Worm (Caenorhabditis elegans): ENCODE data around the gene F54H5.14.
A peak's percentile ranks its signal among the peaks of the same experiment; 100 is the strongest.

Gene F54H5.14

ce11 chrII:6609315-6609842 lies 15.8 kb downstream of the F54H5.14 start, which contains the start of gene epg-5:
epg-5 (minus strand) TSS chrII:6609365.
- TF ChIP-seq elt-3 (tag; optimal IDR thresholded peaks at IDR 0.05), result no peak
- peak in 1 of 2 experiments; percentile 19 for TF ChIP-seq mdl-1 (tag; optimal IDR thresholded peaks at IDR 0.05)
- no peak for TF ChIP-seq peb-1 (tag; optimal IDR thresholded peaks at IDR 0.05)
- peak in 1 of 2 experiments; percentile 61 for TF ChIP-seq lsy-2 (tag; optimal IDR thresholded peaks at IDR 0.05)
- TF ChIP-seq nhr-25 (tag; optimal IDR thresholded peaks at IDR 0.05), result no peak
- TF ChIP-seq alr-1 (tag; optimal IDR thresholded peaks at IDR 0.05), result no peak
- no peak for TF ChIP-seq lin-13 (GFP tag; optimal IDR thresholded peaks at IDR 0.05)
- TF ChIP-seq C34F6.9 (tag; optimal IDR thresholded peaks at IDR 0.05), result peak; percentile 67
- TF ChIP-seq unc-39 (tag; optimal IDR thresholded peaks at IDR 0.05), result no peak
- no peak for TF ChIP-seq snpc-4 (tag; optimal IDR thresholded peaks at IDR 0.05)
- TF ChIP-seq fos-1 (tag; optimal IDR thresholded peaks at IDR 0.05), result peak; percentile 47
- TF ChIP-seq unc-55 (GFP tag; optimal IDR thresholded peaks at IDR 0.05), result no peak
- TF ChIP-seq nhr-129 (tag; optimal IDR thresholded peaks at IDR 0.05), result peak; percentile 59
- no peak for TF ChIP-seq nhr-237 (tag; optimal IDR thresholded peaks at IDR 0.05)
- TF ChIP-seq lin-11 (tag; optimal IDR thresholded peaks at IDR 0.05), result peak; percentile 6

- TF ChIP-seq nhr-10 (tag; optimal IDR thresholded peaks at IDR 0.05) (no peak), ceh-16 (tag; optimal IDR thresholded peaks at IDR 0.05) (no peak), ceh-82 (tag; optimal IDR thresholded peaks at IDR 0.05) (no peak), ztf-11 (tag; optimal IDR thresholded peaks at IDR 0.05) (no peak), unc-39 (tag; optimal IDR thresholded peaks at IDR 0.05) (no peak), lin-13 (GFP tag; optimal IDR thresholded peaks at IDR 0.05) (no peak), snpc-4 (tag; optimal IDR thresholded peaks at IDR 0.05) (no peak), F13H6.1 (tag; optimal IDR thresholded peaks at IDR 0.05) (no peak)
Measured at ce11 chrII:6608626-6609025, 16.6 kb downstream of the F54H5.14 start.

- TF ChIP-seq alr-1 (tag; optimal IDR thresholded peaks at IDR 0.05) (no peak), aly-2 (tag; optimal IDR thresholded peaks at IDR 0.05) (no peak), zag-1 (tag; optimal IDR thresholded peaks at IDR 0.05) (no peak), fos-1 (tag; optimal IDR thresholded peaks at IDR 0.05) (peak; percentile 23), unc-39 (tag; optimal IDR thresholded peaks at IDR 0.05) (no peak), sem-4 (tag; optimal IDR thresholded peaks at IDR 0.05) (no peak), snpc-4 (tag; optimal IDR thresholded peaks at IDR 0.05) (no peak), unc-55 (GFP tag; optimal IDR thresholded peaks at IDR 0.05) (no peak), crh-2 (tag; optimal IDR thresholded peaks at IDR 0.05) (no peak), sma-3 (GFP tag; optimal IDR thresholded peaks at IDR 0.05) (peak; percentile 20), F13H6.1 (tag; optimal IDR thresholded peaks at IDR 0.05) (peak; percentile 46), nhr-25 (tag; optimal IDR thresholded peaks at IDR 0.05) (no peak), ama-1 (optimal IDR thresholded peaks at IDR 0.05) (no peak), nhr-129 (tag; optimal IDR thresholded peaks at IDR 0.05) (peak; percentile 35), C34F6.9 (tag; optimal IDR thresholded peaks at IDR 0.05) (peak; percentile 59), peb-1 (tag; optimal IDR thresholded peaks at IDR 0.05) (no peak), Y55F3AM.14 (GFP tag; optimal IDR thresholded peaks at IDR 0.05) (no peak), nhr-21 (tag; optimal IDR thresholded peaks at IDR 0.05) (no peak), nhr-10 (tag; optimal IDR thresholded peaks at IDR 0.05) (no peak), unc-62 (GFP tag; optimal IDR thresholded peaks at IDR 0.05) (no peak), nhr-11 (tag; optimal IDR thresholded peaks at IDR 0.05) (no peak), nhr-77 (tag; optimal IDR thresholded peaks at IDR 0.05) (no peak), mdl-1 (tag; optimal IDR thresholded peaks at IDR 0.05) (no peak), nhr-237 (tag; optimal IDR thresholded peaks at IDR 0.05) (no peak), sma-9 (GFP tag; optimal IDR thresholded peaks at IDR 0.05) (peak; percentile 58), sma-9 (tag; optimal IDR thresholded peaks at IDR 0.05) (no peak), gmeb-1 (tag; optimal IDR thresholded peaks at IDR 0.05) (peak; percentile 48), skn-1 (tag; optimal IDR thresholded peaks at IDR 0.05) (no peak), lin-39 (tag; optimal IDR thresholded peaks at IDR 0.05) (no peak), nhr-12 (tag; optimal IDR thresholded peaks at IDR 0.05) (no peak), lin-13 (GFP tag; optimal IDR thresholded peaks at IDR 0.05) (no peak), ztf-11 (tag; optimal IDR thresholded peaks at IDR 0.05) (no peak), nhr-6 (tag; optimal IDR thresholded peaks at IDR 0.05) (no peak), nhr-23 (tag; optimal IDR thresholded peaks at IDR 0.05) (no peak), lsy-2 (tag; optimal IDR thresholded peaks at IDR 0.05) (peak; percentile 27 to 58), ztf-4 (tag; optimal IDR thresholded peaks at IDR 0.05) (no peak), ceh-82 (tag; optimal IDR thresholded peaks at IDR 0.05) (no peak), elt-3 (tag; optimal IDR thresholded peaks at IDR 0.05) (no peak), dmd-4 (tag; optimal IDR thresholded peaks at IDR 0.05) (no peak), egl-27 (tag; optimal IDR thresholded peaks at IDR 0.05) (no peak), lin-11 (tag; optimal IDR thresholded peaks at IDR 0.05) (peak; percentile 22), ztf-1 (GFP tag; conservative IDR thresholded peaks at IDR 0.05) (no peak), elt-1 (tag; optimal IDR thresholded peaks at IDR 0.05) (no peak)
Measured at ce11 chrII:6600973-6601372, 24.2 kb downstream of the F54H5.14 start, which contains the start of gene vps-33.2. vps-33.2 (plus strand) TSS chrII:6601216.

All from whole organism, L2 larva.